Worm (Caenorhabditis elegans) whole organism, late embryonic: ENCODE results near the gene F11G11.14.
A peak's percentile ranks its signal among the peaks of the same experiment; 100 is the strongest.

Experiments
- T23F11.4 ChIP-seq: fragments of 200-800 bp; sonication (Bioruptor generic); optimal IDR thresholded peaks from 2 replicates; lab custom pipeline; 2018; ENCODE audit warnings: mild to moderate bottlenecking, missing genetic modification characterization, missing compliant biosample characterization
- Y22D7AL.16 ChIP-seq: sonication (generic microtip); optimal IDR thresholded peaks from 2 replicates; lab custom pipeline; 2016; ENCODE audit warnings: missing genetic modification characterization, missing compliant biosample characterization
- ceh-22 ChIP-seq: sonication (generic microtip); optimal IDR thresholded peaks from 2 replicates; lab custom pipeline; 2017; ENCODE audit warnings: missing biosample characterization, missing genetic modification characterization
- elt-2 ChIP-seq: sonication (generic microtip); optimal IDR thresholded peaks from 2 replicates; lab custom pipeline; 2016; ENCODE audit warnings: missing genetic modification reagents, missing genetic modification characterization, missing compliant biosample characterization
- fax-1 ChIP-seq: sonication (generic microtip); optimal IDR thresholded peaks from 2 replicates; lab custom pipeline; 2016; ENCODE audit warnings: missing genotype, missing genetic modification characterization, missing compliant biosample characterization
- gmeb-2 ChIP-seq: sonication (generic microtip); optimal IDR thresholded peaks from 2 replicates; lab custom pipeline; 2016; ENCODE audit warnings: missing genetic modification characterization, inconsistent platforms, missing compliant biosample characterization
- lin-11 ChIP-seq: fragments of 200-800 bp; sonication (Bioruptor generic); optimal IDR thresholded peaks from 2 replicates; lab custom pipeline; 2018; ENCODE audit warnings: mild to moderate bottlenecking, missing genetic modification characterization, missing compliant biosample characterization
- unc-42 ChIP-seq: sonication (generic microtip); optimal IDR thresholded peaks from 2 replicates; lab custom pipeline; 2016; ENCODE audit warnings: missing genotype, missing genetic modification characterization, missing compliant biosample characterization
- unc-55 ChIP-seq: sonication (generic microtip); optimal IDR thresholded peaks from 2 replicates; lab custom pipeline; 2017; ENCODE audit warnings: missing biosample characterization, missing genetic modification reagents, missing genetic modification characterization
- zip-5 ChIP-seq: sonication (generic microtip); optimal IDR thresholded peaks from 2 replicates; lab custom pipeline; 2016; ENCODE audit warnings: missing genetic modification characterization, missing compliant biosample characterization

Gene F11G11.14

DNA sequence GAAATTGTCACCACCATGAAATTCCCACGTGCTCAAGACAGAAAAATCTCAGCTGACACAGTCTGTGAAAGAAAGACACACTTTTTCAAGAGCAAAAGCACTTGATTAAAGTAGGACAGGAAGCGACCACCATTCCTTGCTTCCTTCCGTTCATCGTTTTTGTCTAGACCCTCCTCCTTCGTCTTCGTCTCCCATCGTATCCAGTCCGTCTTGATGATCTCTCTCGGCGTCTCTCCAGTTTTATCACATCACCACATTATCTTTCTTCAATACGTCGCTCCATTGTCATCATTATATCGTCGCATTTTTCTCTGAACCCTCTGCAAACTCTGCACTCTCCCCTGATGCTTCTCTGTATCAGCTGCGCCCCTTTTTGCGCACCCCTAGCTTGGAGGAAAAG is 44.7 kb downstream of the F11G11.14 start:
- TF ChIP-seq ceh-22 (tag; lab: Kevin White, UChicago) (peak; percentile 19), unc-42 (peak; percentile 38), elt-2 (tag; lab: Kevin White, UChicago) (peak; percentile 22), lin-11 (tag; lab: Kevin White, UChicago) (no peak), unc-55 (GFP tag; lab: Kevin White, UChicago) (peak; percentile 48)

DNA sequence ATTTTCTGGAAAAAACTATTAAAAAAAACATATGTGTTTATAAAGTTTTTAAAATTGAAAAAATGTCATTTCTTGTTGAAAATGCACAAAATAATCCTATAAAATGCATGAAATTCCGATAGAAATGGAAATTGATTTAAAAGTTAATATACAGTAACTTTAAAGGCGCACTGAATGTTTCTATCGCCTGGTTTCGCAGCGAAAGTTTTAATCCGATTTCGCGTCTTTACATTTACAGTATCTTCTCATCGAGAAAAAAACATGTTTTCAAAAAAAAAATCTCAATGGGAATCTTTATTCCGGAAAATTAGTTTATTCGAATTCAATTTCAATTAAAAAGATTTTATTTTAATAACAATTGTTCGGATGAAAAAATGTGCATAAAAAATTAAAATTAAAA is 50.7 kb downstream of the F11G11.14 start, which contains the start of gene R05F9.11:
R05F9.11 (minus strand) TSS at position 5 of the 400 bp plus-strand sequence.
- no peak for TF ChIP-seq Y22D7AL.16
- no peak for TF ChIP-seq fax-1 (tag; lab: Kevin White, UChicago)
- TF ChIP-seq T23F11.4: no peak
- TF ChIP-seq gmeb-2: no peak
- TF ChIP-seq zip-5 (tag; lab: Kevin White, UChicago): no peak
